Fruit fly (Drosophila melanogaster): ENCODE measurements around the gene CG33969.

DNA sequence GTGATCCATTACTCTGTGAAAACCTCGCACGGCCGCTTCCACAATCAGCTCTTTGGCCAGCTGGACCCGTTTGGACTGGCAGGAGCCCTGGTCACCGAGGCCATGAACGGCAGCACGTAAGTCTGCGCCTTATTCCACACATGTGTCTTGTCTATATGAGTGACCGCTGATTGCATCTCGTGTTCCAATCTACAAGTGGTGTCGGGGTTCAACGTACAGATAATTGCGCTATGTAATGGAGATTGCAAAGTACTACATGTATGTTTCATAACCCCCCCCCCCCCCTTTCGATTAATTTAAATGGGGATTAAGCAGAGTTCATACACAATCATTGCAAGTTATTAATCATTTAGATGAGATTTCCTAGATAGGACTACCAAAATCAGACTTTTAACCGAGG lies 38.5 kb downstream of the CG33969 start:
- TF ChIP-seq Pif1B (GFP tag; optimal IDR thresholded peaks at IDR 0.05) (no peak), Snoo (tag; optimal IDR thresholded peaks at IDR 0.05) (no peak), CG4496 (GFP tag; IDR thresholded peaks at IDR 0.05) (no peak), CG15710 (tag; optimal IDR thresholded peaks at IDR 0.05) (no peak), CG32121 (GFP tag; IDR thresholded peaks at IDR 0.05) (no peak), CG34367 (tag; optimal IDR thresholded peaks at IDR 0.05) (no peak), CG8159 (tag; optimal IDR thresholded peaks at IDR 0.05) (no peak), D1 (tag; optimal IDR thresholded peaks at IDR 0.05) (no peak), CG17806 (tag; optimal IDR thresholded peaks at IDR 0.05) (no peak)

Measured in whole organism, pupa.